Fruit fly (Drosophila melanogaster): ENCODE data around the gene EMC2A.
A peak's percentile ranks its signal among the peaks of the same experiment; 100 is the strongest.

EMC2A gene

dm6 chr3R:16951374-16951773, 44.5 kb downstream of the EMC2A start:
- no peak for TF ChIP-seq CG6163 (GFP tag; IDR thresholded peaks at IDR 0.05)

- TF ChIP-seq Hr38 (GFP tag; optimal IDR thresholded peaks at IDR 0.05): no peak
- no peak for TF ChIP-seq CG7368 (GFP tag; optimal IDR thresholded peaks at IDR 0.05)
- TF ChIP-seq CG6163 (GFP tag; IDR thresholded peaks at IDR 0.05): peak; percentile 80
- TF ChIP-seq eg (GFP tag; IDR thresholded peaks at IDR 0.05): peak; percentile 68
- no peak for TF ChIP-seq fd85E (GFP tag; optimal IDR thresholded peaks at IDR 0.05)
- TF ChIP-seq CG15336 (GFP tag; IDR thresholded peaks at IDR 0.05): peak; percentile 42; the same call in 1 of the 2 replicates
- TF ChIP-seq CG8119 (GFP tag; IDR thresholded peaks at IDR 0.05): peak; percentile 44; the same call in 2 of the 3 replicates
- no peak for TF ChIP-seq Sox102F (GFP tag; optimal IDR thresholded peaks at IDR 0.05)
- TF ChIP-seq CG8632 (GFP tag; optimal IDR thresholded peaks at IDR 0.05): no peak
- no peak for TF ChIP-seq fkh (GFP tag; optimal IDR thresholded peaks at IDR 0.05)
- no peak for TF ChIP-seq acj6 (GFP tag; optimal IDR thresholded peaks at IDR 0.05)
- TF ChIP-seq CG9139 (GFP tag; optimal IDR thresholded peaks at IDR 0.05): no peak
- TF ChIP-seq CG6792 (GFP tag; optimal IDR thresholded peaks at IDR 0.05): peak; percentile 6
- no peak for TF ChIP-seq esn (GFP tag; optimal IDR thresholded peaks at IDR 0.05)
- peak; percentile 16 for TF ChIP-seq CG31627 (GFP tag; optimal IDR thresholded peaks at IDR 0.05)
- TF ChIP-seq Gug (GFP tag; IDR thresholded peaks at IDR 0.05): 0 out of 2 replicates have a peak, but pooled peaks have one; percentile 16
- no peak for TF ChIP-seq CG4318 (GFP tag; optimal IDR thresholded peaks at IDR 0.05)
- TF ChIP-seq lz (GFP tag; optimal IDR thresholded peaks at IDR 0.05): peak; percentile 4
- no peak for TF ChIP-seq CG11902 (GFP tag; optimal IDR thresholded peaks at IDR 0.05)
- peak in 1 of 2 experiments; percentile 20 for TF ChIP-seq salr (GFP tag; optimal IDR thresholded peaks at IDR 0.05)
- peak; percentile 73 for TF ChIP-seq svp (GFP tag)
- TF ChIP-seq Eip78C (GFP tag): no peak
- TF ChIP-seq Met (GFP tag; optimal IDR thresholded peaks at IDR 0.05): peak; percentile 2
- peak; percentile 22 for TF ChIP-seq CG6808 (GFP tag; optimal IDR thresholded peaks at IDR 0.05)
- TF ChIP-seq Hr4 (GFP tag; optimal IDR thresholded peaks at IDR 0.05): peak; percentile 22
- no peak for TF ChIP-seq dsx (GFP tag; optimal IDR thresholded peaks at IDR 0.05; ENCODE audit: poor library complexity, severe bottlenecking)
- TF ChIP-seq Sox15 (GFP tag; optimal IDR thresholded peaks at IDR 0.05): no peak
- TF ChIP-seq Eip93F (GFP tag; optimal IDR thresholded peaks at IDR 0.05): no peak
- no peak for TF ChIP-seq Blimp-1 (GFP tag; optimal IDR thresholded peaks at IDR 0.05)
- peak; percentile 38 for TF ChIP-seq OdsH (GFP tag; optimal IDR thresholded peaks at IDR 0.05)
- no peak for TF ChIP-seq achi (GFP tag; optimal IDR thresholded peaks at IDR 0.05)
- peak; percentile 42 for TF ChIP-seq CG3919 (GFP tag; optimal IDR thresholded peaks at IDR 0.05)
- no peak; the same call in 1 of the 2 replicates for TF ChIP-seq CG11294 (GFP tag; IDR thresholded peaks at IDR 0.05)
- no peak for TF ChIP-seq cyc (GFP tag; optimal IDR thresholded peaks at IDR 0.05)
- peak; percentile 1 for TF ChIP-seq dac (GFP tag; optimal IDR thresholded peaks at IDR 0.05)
- TF ChIP-seq CG16779 (tag; optimal IDR thresholded peaks at IDR 0.05): no peak
- no peak for TF ChIP-seq vri (GFP tag; optimal IDR thresholded peaks at IDR 0.05)
- TF ChIP-seq Eip75B (GFP tag; optimal IDR thresholded peaks at IDR 0.05): peak; percentile 1
- TF ChIP-seq topi (GFP tag; optimal IDR thresholded peaks at IDR 0.05): peak; percentile 2
- TF ChIP-seq Ets96B (tag; optimal IDR thresholded peaks at IDR 0.05): no peak
- TF ChIP-seq CG10669 (GFP tag; optimal IDR thresholded peaks at IDR 0.05): peak; percentile 37
- TF ChIP-seq Smox (GFP tag; optimal IDR thresholded peaks at IDR 0.05): no peak
- TF ChIP-seq CG34406 (GFP tag; optimal IDR thresholded peaks at IDR 0.05): peak; percentile 8
- no peak for TF ChIP-seq CG8319 (GFP tag; optimal IDR thresholded peaks at IDR 0.05)
- no peak for TF ChIP-seq spab (GFP tag; optimal IDR thresholded peaks at IDR 0.05)
- no peak for TF ChIP-seq Lpt (GFP tag; optimal IDR thresholded peaks at IDR 0.05)
- TF ChIP-seq net (GFP tag; optimal IDR thresholded peaks at IDR 0.05): peak; percentile 45
- no peak for TF ChIP-seq CG6854 (GFP tag; optimal IDR thresholded peaks at IDR 0.05)
- TF ChIP-seq pdm3 (GFP tag; optimal IDR thresholded peaks at IDR 0.05): peak; percentile 33
- no peak for TF ChIP-seq fd59A (GFP tag; optimal IDR thresholded peaks at IDR 0.05)
- peak; percentile 50 for TF ChIP-seq CG32006 (GFP tag; optimal IDR thresholded peaks at IDR 0.05)
Measured at dm6 chr3R:16948667-16949066, 47.2 kb downstream of the EMC2A start.

Data from whole organism, prepupa.